Worm (Caenorhabditis elegans) whole organism, late embryonic: ENCODE results near the gene D2063.1.
A peak's percentile ranks its signal among the peaks of the same experiment; 100 is the strongest.

Experiments
- C08G9.2 ChIP-seq: sonication (generic microtip); optimal IDR thresholded peaks from 2 replicates; lab custom pipeline; 2016; ENCODE audit warnings: mild to moderate bottlenecking, missing genetic modification characterization, moderate library complexity, missing compliant biosample characterization
- K09A11.1 ChIP-seq: sonication (generic microtip); optimal IDR thresholded peaks from 2 replicates; lab custom pipeline; 2017; ENCODE audit warnings: antibody characterized with exemption, mild to moderate bottlenecking, missing genetic modification characterization, missing compliant biosample characterization; ENCODE audit not compliant: insufficient read depth
- ahr-1 ChIP-seq: sonication (generic microtip); optimal IDR thresholded peaks from 2 replicates; lab custom pipeline; 2016; ENCODE audit warnings: missing genetic modification characterization, missing compliant biosample characterization
- ceh-14 ChIP-seq: sonication (generic microtip); optimal IDR thresholded peaks from 2 replicates; lab custom pipeline; 2016; ENCODE audit warnings: missing genotype, missing genetic modification characterization, missing compliant biosample characterization
- ceh-2 ChIP-seq: sonication (generic microtip); optimal IDR thresholded peaks from 2 replicates; lab custom pipeline; 2016; ENCODE audit warnings: missing genotype, missing genetic modification characterization, missing compliant biosample characterization
- ceh-30 ChIP-seq: fragments of 150-350 bp; optimal IDR thresholded peaks from 2 replicates; lab custom pipeline; 2014; ENCODE audit warnings: missing biosample characterization, missing genetic modification characterization
- ceh-31 ChIP-seq: sonication (generic microtip); optimal IDR thresholded peaks from 2 replicates; lab custom pipeline; 2016; ENCODE audit warnings: missing genetic modification characterization, missing compliant biosample characterization
- ceh-34 ChIP-seq: sonication (generic microtip); optimal IDR thresholded peaks from 2 replicates; lab custom pipeline; 2016; ENCODE audit warnings: mild to moderate bottlenecking, missing genetic modification characterization, missing compliant biosample characterization
- ceh-45 ChIP-seq: fragments of 200-800 bp; sonication (Bioruptor generic); IDR thresholded peaks from 2 replicates; pipeline ENCODE4 v1.3.6; 2022; ENCODE audit warnings: missing genetic modification reagents, missing genetic modification characterization, missing compliant biosample characterization
- ceh-6 ChIP-seq: fragments of 200-800 bp; sonication (Bioruptor generic); optimal IDR thresholded peaks from 2 replicates; lab custom pipeline; 2018; ENCODE audit warnings: mild to moderate bottlenecking, missing genetic modification characterization, missing compliant biosample characterization
- ceh-9 ChIP-seq: sonication (generic microtip); optimal IDR thresholded peaks from 2 replicates; lab custom pipeline; 2016; ENCODE audit warnings: mild to moderate bottlenecking, missing genetic modification characterization, inconsistent platforms, missing compliant biosample characterization
- dmd-4 ChIP-seq: sonication (generic microtip); optimal IDR thresholded peaks from 2 replicates; lab custom pipeline; 2016; ENCODE audit warnings: borderline replicate concordance, missing genetic modification characterization, missing compliant biosample characterization
- elt-4 ChIP-seq: sonication (generic microtip); optimal IDR thresholded peaks from 2 replicates; lab custom pipeline; 2016; ENCODE audit warnings: missing genetic modification characterization, missing compliant biosample characterization
- ets-4 ChIP-seq: sonication (generic microtip); optimal IDR thresholded peaks from 2 replicates; lab custom pipeline; 2016; ENCODE audit warnings: missing genetic modification characterization, missing compliant biosample characterization
- eyg-1 ChIP-seq: sonication (generic microtip); optimal IDR thresholded peaks from 2 replicates; lab custom pipeline; 2016; ENCODE audit warnings: missing genotype, missing genetic modification characterization, missing compliant biosample characterization
- fkh-6 ChIP-seq: sonication (generic microtip); optimal IDR thresholded peaks from 2 replicates; lab custom pipeline; 2016; ENCODE audit warnings: missing genetic modification characterization, missing compliant biosample characterization
- hlh-13 ChIP-seq: fragments of 200-800 bp; sonication (Bioruptor generic); optimal IDR thresholded peaks from 2 replicates; lab custom pipeline; 2018; ENCODE audit warnings: mild to moderate bottlenecking, missing genetic modification characterization, missing compliant biosample characterization
- hlh-30 ChIP-seq: sonication (generic microtip); optimal IDR thresholded peaks from 2 replicates; lab custom pipeline; 2017; ENCODE audit warnings: antibody characterized with exemption, missing genetic modification characterization, missing compliant biosample characterization; ENCODE audit not compliant: insufficient read depth
- hlh-6 ChIP-seq: sonication (generic microtip); optimal IDR thresholded peaks from 2 replicates; lab custom pipeline; 2016; ENCODE audit warnings: missing genotype, missing genetic modification characterization, missing compliant biosample characterization
- lim-6 ChIP-seq: sonication (generic microtip); optimal IDR thresholded peaks from 2 replicates; lab custom pipeline; 2016; ENCODE audit warnings: missing genetic modification characterization, missing compliant biosample characterization
- lin-11 ChIP-seq: fragments of 200-800 bp; sonication (Bioruptor generic); optimal IDR thresholded peaks from 2 replicates; lab custom pipeline; 2018; ENCODE audit warnings: mild to moderate bottlenecking, missing genetic modification characterization, missing compliant biosample characterization
- madf-2 ChIP-seq: sonication (generic microtip); optimal IDR thresholded peaks from 2 replicates; lab custom pipeline; 2017; ENCODE audit warnings: missing genetic modification characterization, missing compliant biosample characterization
- mec-3 ChIP-seq: sonication (generic microtip); optimal IDR thresholded peaks from 2 replicates; lab custom pipeline; 2016; ENCODE audit warnings: borderline replicate concordance, missing genetic modification characterization, missing compliant biosample characterization
- nfya-1 ChIP-seq: sonication (generic microtip); optimal IDR thresholded peaks from 2 replicates; lab custom pipeline; 2017; ENCODE audit warnings: missing genetic modification characterization, mild to moderate bottlenecking, missing compliant biosample characterization, antibody characterized with exemption, moderate library complexity
- npax-4 ChIP-seq: sonication (generic microtip); optimal IDR thresholded peaks from 2 replicates; lab custom pipeline; 2016; ENCODE audit warnings: missing genetic modification characterization, missing compliant biosample characterization
- pax-1 ChIP-seq: fragments of 150-350 bp; optimal IDR thresholded peaks from 2 replicates; lab custom pipeline; 2014; ENCODE audit warnings: missing biosample characterization, missing genetic modification characterization
- pha-4 ChIP-seq: fragments of 150-350 bp; optimal IDR thresholded peaks from 2 replicates; lab custom pipeline; 2018; ENCODE audit warnings: missing biosample characterization, missing genetic modification reagents, missing genetic modification characterization
- pqm-1 ChIP-seq: sonication (generic microtip); optimal IDR thresholded peaks from 2 replicates; lab custom pipeline; 2016; ENCODE audit warnings: missing genetic modification characterization, missing compliant biosample characterization
- rnt-1 ChIP-seq: sonication (generic microtip); optimal IDR thresholded peaks from 2 replicates; lab custom pipeline; 2016; ENCODE audit warnings: missing genetic modification characterization, missing compliant biosample characterization
- sox-2 ChIP-seq: fragments of 200-800 bp; sonication (Bioruptor generic); IDR thresholded peaks from 2 replicates; pipeline ENCODE4 v1.3.6; 2022; ENCODE audit warnings: missing genetic modification reagents, missing genetic modification characterization, missing compliant biosample characterization
- sox-4 ChIP-seq: sonication (generic microtip); optimal IDR thresholded peaks from 2 replicates; lab custom pipeline; 2017; ENCODE audit warnings: mild to moderate bottlenecking, missing genetic modification characterization, inconsistent platforms, missing compliant biosample characterization
- ttx-3 ChIP-seq: sonication (generic microtip); optimal IDR thresholded peaks from 2 replicates; lab custom pipeline; 2016; ENCODE audit warnings: missing genetic modification reagents, missing genetic modification characterization, missing compliant biosample characterization
- unc-55 ChIP-seq: sonication (generic microtip); optimal IDR thresholded peaks from 2 replicates; lab custom pipeline; 2017; ENCODE audit warnings: missing biosample characterization, missing genetic modification reagents, missing genetic modification characterization
- zip-5 ChIP-seq: sonication (generic microtip); optimal IDR thresholded peaks from 2 replicates; lab custom pipeline; 2016; ENCODE audit warnings: missing genetic modification characterization, missing compliant biosample characterization

Gene D2063.1

DNA sequence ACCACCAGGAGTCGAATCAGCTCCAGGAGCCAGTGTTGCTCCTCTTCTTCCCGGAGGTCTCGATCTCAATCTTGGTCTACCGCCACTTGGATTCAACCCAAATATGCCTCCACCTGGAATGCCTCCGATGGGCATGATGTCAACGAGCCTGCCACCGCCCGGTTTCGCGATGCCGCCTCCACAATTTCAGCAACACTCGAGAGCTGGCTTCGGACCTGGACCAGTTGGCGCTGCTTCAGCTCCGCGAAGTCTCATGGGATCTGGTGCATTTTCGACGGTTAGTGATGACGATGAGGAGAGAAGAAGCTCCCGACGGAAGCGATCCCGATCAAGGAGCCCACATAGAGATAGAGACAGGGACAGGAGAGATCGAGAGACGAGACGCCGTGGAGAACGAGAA is 46.1 kb downstream of the D2063.1 start:
- TF ChIP-seq ceh-6 (GFP tag; lab: Kevin White, UChicago) (no peak), lin-11 (tag; lab: Kevin White, UChicago) (no peak), lim-6 (tag; lab: Kevin White, UChicago) (no peak), C08G9.2 (peak; percentile 49), fkh-6 (tag; lab: Kevin White, UChicago) (peak; percentile 6)

DNA sequence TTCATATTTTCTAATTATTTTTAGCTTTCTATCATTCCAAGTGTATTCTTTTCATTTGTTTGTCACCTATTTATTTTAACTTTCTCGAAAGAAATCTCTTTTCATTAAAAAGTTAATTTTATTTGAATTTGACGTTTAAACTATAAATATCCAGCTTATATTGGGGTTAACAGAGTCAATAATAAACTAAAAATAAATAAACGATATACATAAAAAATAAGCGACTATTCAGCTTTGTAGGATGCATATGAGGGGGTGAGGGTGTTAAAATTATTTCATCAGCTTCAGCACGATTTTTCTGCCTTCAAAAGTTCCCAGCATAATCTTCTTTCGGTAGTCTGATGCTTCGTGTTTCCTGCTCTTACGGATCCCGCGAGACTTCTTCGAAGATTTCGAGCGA is 46.7 kb downstream of the D2063.1 start:
- no peak for TF ChIP-seq sox-2 (GFP tag; lab: Robert Waterston, UW)
- TF ChIP-seq hlh-13: no peak
- TF ChIP-seq ceh-9: no peak
- no peak for TF ChIP-seq K09A11.1
- no peak for TF ChIP-seq zip-5 (tag; lab: Kevin White, UChicago)
- no peak for TF ChIP-seq hlh-30
- no peak for TF ChIP-seq ceh-45 (GFP tag; lab: Robert Waterston, UW)
- no peak for TF ChIP-seq npax-4 (tag; lab: Kevin White, UChicago)
- TF ChIP-seq ceh-30 (tag; lab: Kevin White, UChicago): no peak
- no peak for TF ChIP-seq ets-4 (tag; lab: Kevin White, UChicago)
- no peak for TF ChIP-seq ahr-1 (tag; lab: Kevin White, UChicago)
- no peak for TF ChIP-seq hlh-6 (tag; lab: Kevin White, UChicago)
- TF ChIP-seq nfya-1 (tag; lab: Kevin White, UChicago): no peak
- no peak for TF ChIP-seq pax-1
- TF ChIP-seq ceh-34 (tag; lab: Kevin White, UChicago): no peak
- TF ChIP-seq mec-3 (tag; lab: Kevin White, UChicago): no peak

DNA sequence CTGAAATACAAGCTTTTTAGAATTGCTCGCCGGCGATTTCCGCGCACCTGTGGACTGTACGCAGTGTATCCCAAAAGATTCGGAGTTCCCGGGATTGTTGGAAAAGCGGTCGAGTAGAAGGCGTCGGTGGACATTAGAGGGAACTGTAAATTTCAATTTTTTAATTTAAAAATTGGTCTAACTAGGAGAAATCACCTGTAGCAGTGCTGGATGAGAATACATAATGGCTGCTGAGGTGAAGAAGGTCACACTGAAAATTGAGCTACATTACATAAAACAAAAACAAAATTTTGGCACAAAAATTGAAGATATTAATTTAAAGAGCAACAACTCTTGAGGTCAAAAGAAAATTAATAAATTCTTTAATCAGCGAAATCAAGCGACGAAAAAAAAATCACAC is 47.7 kb downstream of the D2063.1 start, which contains the start of gene neg-1:
TSS of gene neg-1 (minus strand) at position 250 of the 400 bp plus-strand sequence.
- TF ChIP-seq elt-4 (tag; lab: Kevin White, UChicago) (no peak), ttx-3 (tag; lab: Kevin White, UChicago) (no peak), ceh-6 (GFP tag; lab: Kevin White, UChicago) (no peak), pha-4 (tag; lab: Kevin White, UChicago) (no peak), ets-4 (tag; lab: Kevin White, UChicago) (no peak), pqm-1 (tag; lab: Kevin White, UChicago) (no peak), pax-1 (no peak), eyg-1 (tag; lab: Kevin White, UChicago) (no peak), ceh-14 (tag; lab: Kevin White, UChicago) (no peak)

DNA sequence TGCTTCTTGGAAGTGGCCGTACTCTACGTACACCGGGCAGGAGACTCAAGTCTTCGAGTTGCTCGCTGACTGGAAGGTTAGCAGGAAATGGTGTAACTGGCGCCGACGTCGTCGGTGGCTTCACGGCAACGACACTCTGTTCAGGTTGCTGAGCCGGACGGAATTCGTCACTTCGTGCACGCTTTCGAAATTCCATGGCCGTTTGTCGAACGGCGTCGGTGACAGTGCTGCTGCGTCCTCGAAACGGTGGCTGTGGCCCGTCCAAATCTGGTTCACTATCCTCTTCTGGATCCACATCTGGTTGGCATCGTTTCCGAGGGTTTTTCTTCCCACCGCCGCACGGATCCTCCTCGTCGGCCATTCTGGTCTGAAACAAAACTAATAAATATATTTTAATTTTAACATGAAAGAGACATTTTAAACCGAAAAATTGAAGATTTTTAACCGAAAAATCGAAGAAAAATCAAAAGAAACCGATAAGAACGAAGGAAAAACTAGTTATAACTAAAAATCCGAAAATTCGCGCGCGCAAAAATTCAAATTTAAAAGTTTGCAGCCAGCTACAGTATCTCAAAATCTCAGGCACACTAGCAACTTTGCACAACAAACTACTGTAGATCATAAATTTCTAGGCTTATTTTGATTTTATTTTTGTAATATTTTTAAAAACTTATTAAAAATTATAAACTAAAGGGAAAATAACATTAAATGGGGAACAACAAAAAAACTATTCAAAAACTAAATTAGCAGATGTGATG is 49.1 kb downstream of the D2063.1 start, which contains the start of gene F32D1.7:
TSS of gene F32D1.7 (minus strand) at position 367 of the 758 bp plus-strand sequence.
- TF ChIP-seq pqm-1 (tag; lab: Kevin White, UChicago) (no peak), sox-4 (tag; lab: Kevin White, UChicago) (no peak), rnt-1 (tag; lab: Kevin White, UChicago) (no peak), ceh-31 (tag; lab: Kevin White, UChicago) (no peak), unc-55 (GFP tag; lab: Kevin White, UChicago) (no peak), ceh-2 (no peak), dmd-4 (tag; lab: Kevin White, UChicago) (no peak), madf-2 (tag; lab: Kevin White, UChicago) (no peak), ceh-45 (GFP tag; lab: Robert Waterston, UW) (no peak), ceh-34 (tag; lab: Kevin White, UChicago) (no peak)
- TF ChIP-seq, all 69 proteins: peak for 0
